Fruit fly (Drosophila melanogaster) whole organism, pupa: Measurements from ENCODE around the gene bark.
A peak's percentile ranks its signal among the peaks of the same experiment; 100 is the strongest.

Experiments
- CG10348 ChIP-seq: fragments of 200-800 bp; sonication (Bioruptor generic); IDR thresholded peaks from 2 replicates; pipeline ENCODE4 v1.3.6; 2022; ENCODE audit warnings: missing biosample characterization, missing genetic modification characterization
- CG12605 ChIP-seq: fragments of 200-800 bp; sonication (Bioruptor generic); IDR thresholded peaks from 2 replicates; pipeline ENCODE4 v1.3.6; 2022; ENCODE audit warnings: missing biosample characterization, missing genetic modification characterization
- CG13204 ChIP-seq: fragments of 200-800 bp; sonication (Bioruptor generic); optimal IDR thresholded peaks from 2 replicates; lab custom pipeline; 2018; ENCODE audit warnings: missing biosample characterization, mild to moderate bottlenecking, missing genetic modification characterization, moderate library complexity
- CG14655 ChIP-seq: fragments of 200-800 bp; sonication (Bioruptor generic); optimal IDR thresholded peaks from 3 replicates; lab custom pipeline; 2017; ENCODE audit warnings: mild to moderate bottlenecking, missing biosample characterization, missing genetic modification reagents, missing genetic modification characterization
- CG15710 ChIP-seq: fragments of 200-800 bp; sonication (Bioruptor generic); optimal IDR thresholded peaks from 2 replicates; lab custom pipeline; 2018; ENCODE audit warnings: missing biosample characterization, mild to moderate bottlenecking, missing genetic modification characterization, moderate library complexity
- CG17806 ChIP-seq: fragments of 200-800 bp; sonication (Bioruptor generic); optimal IDR thresholded peaks from 2 replicates; lab custom pipeline; 2018; ENCODE audit warnings: missing biosample characterization, mild to moderate bottlenecking, missing genetic modification characterization, moderate library complexity
- CG32121 ChIP-seq: fragments of 200-800 bp; sonication (Bioruptor generic); IDR thresholded peaks from 2 replicates; pipeline ENCODE4 v1.3.6; 2022; ENCODE audit warnings: missing biosample characterization, missing genetic modification characterization
- CG34367 ChIP-seq: fragments of 200-800 bp; sonication (Bioruptor generic); optimal IDR thresholded peaks from 2 replicates; lab custom pipeline; 2018; ENCODE audit warnings: missing biosample characterization, mild to moderate bottlenecking, missing genetic modification characterization
- CG4496 ChIP-seq: fragments of 200-800 bp; sonication (Bioruptor generic); IDR thresholded peaks from 3 replicates; pipeline ENCODE4 v1.3.6; 2022; ENCODE audit warnings: missing biosample characterization, missing genetic modification characterization
- CG8159 ChIP-seq: fragments of 200-800 bp; sonication (Bioruptor generic); optimal IDR thresholded peaks from 3 replicates; lab custom pipeline; 2018; ENCODE audit warnings: missing biosample characterization, mild to moderate bottlenecking, missing genetic modification characterization, moderate library complexity
- CG8301 ChIP-seq: fragments of 200-800 bp; sonication (Bioruptor generic); optimal IDR thresholded peaks from 2 replicates; lab custom pipeline; 2018; ENCODE audit warnings: missing biosample characterization, mild to moderate bottlenecking, missing genetic modification characterization
- CG9948 ChIP-seq: fragments of 200-800 bp; sonication (Bioruptor generic); optimal IDR thresholded peaks from 2 replicates; lab custom pipeline; 2018; ENCODE audit warnings: missing biosample characterization, mild to moderate bottlenecking, missing genetic modification characterization, moderate library complexity
- D1 ChIP-seq: fragments of 200-800 bp; sonication (Bioruptor generic); optimal IDR thresholded peaks from 2 replicates; lab custom pipeline; 2018; ENCODE audit warnings: missing biosample characterization, mild to moderate bottlenecking, missing genetic modification characterization, moderate library complexity
- EcR ChIP-seq: fragments of 200-800 bp; sonication (Bioruptor generic); optimal IDR thresholded peaks from 3 replicates; lab custom pipeline; 2019; ENCODE audit warnings: missing biosample characterization, missing genetic modification characterization, mild to moderate bottlenecking, moderate library complexity, missing genetic modification reagents
- Ets98B ChIP-seq: fragments of 200-800 bp; sonication (Bioruptor generic); IDR thresholded peaks from 2 replicates; pipeline ENCODE4 v1.3.6; 2022; ENCODE audit warnings: missing biosample characterization, missing genetic modification characterization
- Pif1A ChIP-seq: fragments of 200-800 bp; sonication (Bioruptor generic); optimal IDR thresholded peaks from 3 replicates; lab custom pipeline; 2016; ENCODE audit warnings: missing biosample characterization, missing genetic modification characterization
- Pif1B ChIP-seq: fragments of 200-800 bp; sonication (Bioruptor generic); optimal IDR thresholded peaks from 3 replicates; lab custom pipeline; 2016; ENCODE audit warnings: missing biosample characterization, missing genetic modification characterization
- Snoo ChIP-seq: fragments of 200-800 bp; sonication (Bioruptor generic); optimal IDR thresholded peaks from 3 replicates; lab custom pipeline; 2017; ENCODE audit warnings: missing biosample characterization, mild to moderate bottlenecking, missing genetic modification characterization, inconsistent platforms
- fd96Ca ChIP-seq: fragments of 200-800 bp; sonication (Bioruptor generic); IDR thresholded peaks from 3 replicates; pipeline ENCODE4 v1.3.6; 2022; ENCODE audit warnings: missing biosample characterization, missing genetic modification characterization
- gl ChIP-seq: fragments of 200-800 bp; sonication (Bioruptor generic); optimal IDR thresholded peaks from 2 replicates; lab custom pipeline; 2018; ENCODE audit warnings: missing biosample characterization, mild to moderate bottlenecking, missing genetic modification characterization
- rn ChIP-seq: fragments of 200-800 bp; sonication (Bioruptor generic); IDR thresholded peaks from 2 replicates; pipeline ENCODE4 v1.3.6; 2022; ENCODE audit warnings: missing biosample characterization, missing genetic modification characterization

Gene bark

DNA sequence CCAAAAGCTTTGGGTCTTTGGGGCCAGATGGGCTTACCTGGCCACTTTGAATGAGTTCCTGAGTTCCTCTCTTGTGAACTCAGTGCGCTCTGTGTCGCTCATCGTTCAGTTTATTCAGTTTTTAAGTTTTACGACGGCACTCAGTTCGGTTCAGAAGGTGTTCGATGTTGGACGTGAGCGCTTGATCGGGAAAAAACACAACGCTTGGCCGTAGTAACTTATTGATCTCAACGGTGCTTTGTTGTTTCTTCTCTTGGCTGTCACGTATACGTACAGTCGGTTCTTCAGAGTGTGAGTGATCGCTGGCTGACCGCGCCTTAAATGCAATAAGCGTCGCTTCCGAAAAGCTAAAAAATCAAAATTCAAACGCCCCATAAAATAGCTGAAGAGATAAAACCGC is at the start of gene bark:
TSS of gene bark (plus strand) at position 140 of the 400 bp plus-strand sequence.
- TF ChIP-seq CG15710 (tag; lab: Kevin White, UChicago) (no peak), Pif1A (GFP tag; lab: Kevin White, UChicago) (peak; percentile 64), Pif1B (peak; percentile 60), CG10348 (GFP tag; lab: Robert Waterston, UW) (no peak), CG32121 (GFP tag; lab: Robert Waterston, UW) (peak; percentile 62), CG14655 (no peak), fd96Ca (GFP tag; lab: Robert Waterston, UW) (0 out of 3 replicates have a peak, but pooled peaks have one; percentile 39), gl (peak; percentile 25), Ets98B (GFP tag; lab: Robert Waterston, UW) (peak; percentile 71; the same call in 1 of the 2 replicates), EcR (GFP tag; lab: Kevin White, UChicago) (peak; percentile 48), D1 (tag; lab: Kevin White, UChicago) (no peak), CG8159 (tag; lab: Kevin White, UChicago) (no peak), CG13204 (GFP tag; lab: Kevin White, UChicago) (peak; percentile 55), rn (GFP tag; lab: Robert Waterston, UW) (no peak), CG34367 (tag; lab: Kevin White, UChicago) (no peak), CG9948 (tag; lab: Kevin White, UChicago) (no peak), CG12605 (GFP tag; lab: Robert Waterston, UW) (0 out of 2 replicates have a peak, but pooled peaks have one; percentile 22), CG4496 (0 out of 3 replicates have a peak, but pooled peaks have one; percentile 40), Snoo (no peak), CG17806 (tag; lab: Kevin White, UChicago) (no peak), CG8301 (tag; lab: Kevin White, UChicago) (no peak)

dm6 chr2L:3737682-3738081 is 49.3 kb upstream of the bark start:
- TF ChIP-seq CG4496 (no peak), fd96Ca (GFP tag; lab: Robert Waterston, UW) (no peak), Ets98B (GFP tag; lab: Robert Waterston, UW) (no peak), rn (GFP tag; lab: Robert Waterston, UW) (no peak), CG15710 (tag; lab: Kevin White, UChicago) (no peak), CG34367 (tag; lab: Kevin White, UChicago) (no peak), CG8159 (tag; lab: Kevin White, UChicago) (peak; percentile 28), Pif1B (peak; percentile 9), Pif1A (GFP tag; lab: Kevin White, UChicago) (peak; percentile 3), CG32121 (GFP tag; lab: Robert Waterston, UW) (no peak), D1 (tag; lab: Kevin White, UChicago) (no peak), CG12605 (GFP tag; lab: Robert Waterston, UW) (no peak), CG9948 (tag; lab: Kevin White, UChicago) (peak; percentile 24), CG10348 (GFP tag; lab: Robert Waterston, UW) (no peak), CG8301 (tag; lab: Kevin White, UChicago) (peak; percentile 39), CG13204 (GFP tag; lab: Kevin White, UChicago) (no peak), CG17806 (tag; lab: Kevin White, UChicago) (no peak), CG14655 (peak; percentile 44), Snoo (no peak), EcR (GFP tag; lab: Kevin White, UChicago) (no peak), gl (no peak)

DNA sequence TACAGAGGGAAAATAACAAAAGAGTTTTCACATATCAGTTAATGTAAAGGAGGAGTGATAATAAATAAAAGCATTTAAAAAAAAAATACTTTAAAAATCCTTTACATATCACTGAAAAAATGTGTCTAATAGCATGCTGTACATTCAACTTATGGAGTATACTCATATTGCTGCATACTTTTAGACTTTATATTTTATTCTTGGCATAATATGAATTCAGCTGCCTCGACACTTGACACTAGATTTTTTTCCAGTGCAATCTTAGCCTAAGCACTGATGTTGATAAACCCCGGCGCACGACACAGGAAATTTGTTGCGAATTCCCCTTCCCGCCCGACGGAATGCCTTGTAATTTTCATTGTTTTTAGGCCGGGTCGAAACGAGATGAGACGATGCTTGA is 46.5 kb upstream of the bark start:
- TF ChIP-seq CG15710 (tag; lab: Kevin White, UChicago) (no peak), gl (no peak), Snoo (no peak), CG34367 (tag; lab: Kevin White, UChicago) (no peak)

- TF ChIP-seq Ets98B (GFP tag; lab: Robert Waterston, UW) (no peak), CG12605 (GFP tag; lab: Robert Waterston, UW) (0 out of 2 replicates have a peak, but pooled peaks have one; percentile 11), CG4496 (peak; percentile 65; the same call in 1 of the 3 replicates)
Observed at dm6 chr2L:3748691-3749090, 38.3 kb upstream of the bark start.

DNA sequence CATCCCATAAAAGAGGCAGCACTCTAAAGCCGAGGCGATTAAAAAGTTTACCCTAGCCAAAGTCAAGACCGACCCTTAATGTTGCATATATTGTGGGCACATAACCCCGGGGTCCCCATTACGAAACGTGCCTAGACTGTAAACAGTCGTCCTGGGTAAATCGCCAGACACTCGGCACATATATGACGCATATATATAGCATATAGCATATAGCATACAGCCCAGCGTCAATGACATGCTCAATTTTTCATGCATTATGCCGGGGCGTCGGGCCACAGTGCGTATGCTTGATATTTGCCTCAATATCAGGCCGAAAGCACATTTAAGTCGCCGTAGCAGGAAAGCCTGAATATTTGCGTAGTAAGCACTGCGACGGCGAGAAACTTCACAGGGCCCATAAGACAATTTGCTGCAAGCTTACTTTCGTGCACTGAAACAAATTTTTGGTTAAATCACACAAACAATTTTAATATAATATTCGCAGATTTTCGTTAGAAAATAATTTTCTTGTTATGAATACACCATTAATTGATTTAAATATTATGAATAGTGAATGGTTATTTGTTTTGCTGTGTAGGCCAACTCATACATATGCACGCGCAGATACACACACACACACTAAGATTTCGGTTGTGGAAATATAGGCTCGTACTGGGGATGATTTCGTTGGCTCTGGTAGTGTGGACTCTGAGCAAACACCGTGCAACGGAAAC is 32.0 kb upstream of the bark start:
- TF ChIP-seq Ets98B (GFP tag; lab: Robert Waterston, UW) (0 out of 2 replicates have a peak, but pooled peaks have one; percentile 20), CG34367 (tag; lab: Kevin White, UChicago) (no peak)

DNA sequence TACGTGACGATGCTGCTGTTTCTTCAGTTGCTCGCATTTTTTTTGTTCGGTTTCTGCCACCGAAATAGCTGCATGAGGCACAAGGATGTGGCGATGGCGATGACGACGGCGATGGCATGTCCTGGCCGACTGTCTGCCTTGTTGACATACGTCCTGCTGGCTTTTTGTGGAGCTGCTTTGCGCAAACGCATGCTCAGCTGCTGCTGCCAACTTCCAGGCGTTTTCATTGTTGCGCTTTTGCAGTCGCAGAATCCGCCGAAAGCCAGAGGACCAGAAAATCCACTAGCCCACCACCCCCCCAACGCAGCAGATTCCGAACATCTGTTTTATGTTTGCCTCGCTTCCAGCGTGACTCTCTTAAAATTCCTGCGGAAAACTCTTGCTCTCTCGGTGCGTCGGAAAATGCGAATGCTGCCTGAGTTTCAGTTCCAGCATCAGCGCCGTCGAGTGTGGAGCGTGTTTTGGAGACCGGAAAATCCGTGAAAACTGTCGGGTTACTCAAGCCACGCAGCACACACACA is 30.1 kb upstream of the bark start, which contains the start of gene CG43707:
TSS of gene CG43707 (plus strand) at position 426 of the 521 bp plus-strand sequence.
- TF ChIP-seq CG13204 (GFP tag; lab: Kevin White, UChicago), result no peak
